Fruit fly (Drosophila melanogaster) whole organism, embryonic: ENCODE results near the gene vih.

Experiments used
- Abd-B ChIP-seq: fragments of 200-800 bp; sonication (Bioruptor generic); optimal IDR thresholded peaks from 2 replicates; lab custom pipeline; 2018; ENCODE audit warnings: missing biosample characterization, mild to moderate bottlenecking, missing genetic modification characterization, moderate library complexity
- Ada2b ChIP-seq: fragments of 200-800 bp; sonication (Bioruptor generic); IDR thresholded peaks from 2 replicates; pipeline ENCODE4 v1.3.6; 2022; ENCODE audit warnings: missing biosample characterization, missing genetic modification characterization
- Bgb ChIP-seq: fragments of 200-800 bp; sonication (Bioruptor generic); IDR thresholded peaks from 2 replicates; pipeline ENCODE4 v1.3.6; 2022; ENCODE audit warnings: missing biosample characterization, missing genetic modification characterization; ENCODE audit not compliant: partially characterized antibody
- BtbVII ChIP-seq: fragments of 200-800 bp; sonication (Bioruptor generic); optimal IDR thresholded peaks from 3 replicates; lab custom pipeline; 2017; ENCODE audit warnings: missing biosample characterization, mild to moderate bottlenecking, missing genetic modification characterization
- CG10147 ChIP-seq: fragments of 200-800 bp; sonication (Bioruptor generic); optimal IDR thresholded peaks from 2 replicates; lab custom pipeline; 2019; ENCODE audit warnings: missing biosample characterization, mild to moderate bottlenecking, missing genetic modification characterization, moderate library complexity
- CG12659 ChIP-seq: fragments of 200-800 bp; sonication (Bioruptor generic); optimal IDR thresholded peaks from 3 replicates; lab custom pipeline; 2017; ENCODE audit warnings: mild to moderate bottlenecking, missing biosample characterization, missing genetic modification reagents, missing genetic modification characterization
- CG12942 ChIP-seq: fragments of 200-800 bp; sonication (Bioruptor generic); optimal IDR thresholded peaks from 3 replicates; lab custom pipeline; 2016; ENCODE audit warnings: missing biosample characterization, missing genetic modification characterization
- CG14667 ChIP-seq: fragments of 200-800 bp; sonication (Bioruptor generic); IDR thresholded peaks from 2 replicates; pipeline ENCODE4 v1.3.6; 2022; ENCODE audit warnings: missing biosample characterization, missing genetic modification characterization
- CG1602 ChIP-seq: fragments of 200-800 bp; sonication (Bioruptor generic); optimal IDR thresholded peaks from 3 replicates; lab custom pipeline; 2016; ENCODE audit warnings: missing biosample characterization, missing genetic modification characterization
- CG1647 ChIP-seq: fragments of 200-800 bp; sonication (Bioruptor generic); optimal IDR thresholded peaks from 3 replicates; lab custom pipeline; 2016; ENCODE audit warnings: missing biosample characterization, missing genetic modification characterization
- CG16815 ChIP-seq: fragments of 200-800 bp; sonication (Bioruptor generic); optimal IDR thresholded peaks from 3 replicates; lab custom pipeline; 2017; ENCODE audit warnings: missing biosample characterization, mild to moderate bottlenecking, missing genetic modification characterization
- CG17568 ChIP-seq: fragments of 200-800 bp; sonication (Bioruptor generic); optimal IDR thresholded peaks from 2 replicates; lab custom pipeline; 2018; ENCODE audit warnings: missing biosample characterization, mild to moderate bottlenecking, missing genetic modification characterization, moderate library complexity
- CG2120 ChIP-seq: fragments of 200-800 bp; sonication (Bioruptor generic); optimal IDR thresholded peaks from 3 replicates; lab custom pipeline; 2016; ENCODE audit warnings: missing biosample characterization, missing genetic modification characterization
- CG2199 ChIP-seq: fragments of 200-800 bp; sonication (Bioruptor generic); IDR thresholded peaks from 3 replicates; pipeline ENCODE4 v1.3.6; 2022; ENCODE audit warnings: missing biosample characterization, missing genetic modification characterization
- CG30020 ChIP-seq: fragments of 200-800 bp; optimal IDR thresholded peaks from 2 replicates; lab custom pipeline; 2019; ENCODE audit warnings: missing biosample characterization, mild to moderate bottlenecking, missing genetic modification characterization, moderate library complexity
- CG31388 ChIP-seq: fragments of 200-800 bp; sonication (Bioruptor generic); optimal IDR thresholded peaks from 2 replicates; lab custom pipeline; 2016; ENCODE audit warnings: missing biosample characterization, missing genetic modification characterization
- CG32532 ChIP-seq: fragments of 200-800 bp; sonication (Bioruptor generic); IDR thresholded peaks from 2 replicates; pipeline ENCODE4 v1.3.6; 2022; ENCODE audit warnings: missing biosample characterization, missing genetic modification characterization
- CG3838 ChIP-seq: fragments of 200-800 bp; sonication (Bioruptor generic); optimal IDR thresholded peaks from 3 replicates; lab custom pipeline; 2016; ENCODE audit warnings: missing biosample characterization, missing genetic modification characterization
- CG4328 ChIP-seq: fragments of 200-800 bp; sonication (Bioruptor generic); optimal IDR thresholded peaks from 3 replicates; lab custom pipeline; 2017; ENCODE audit warnings: missing biosample characterization, missing genetic modification reagents, missing genetic modification characterization
- CG4730 ChIP-seq: fragments of 200-800 bp; sonication (Bioruptor generic); IDR thresholded peaks from 2 replicates; pipeline ENCODE4 v1.3.6; 2022; ENCODE audit warnings: missing biosample characterization, missing genetic modification characterization
- CG6175 ChIP-seq: fragments of 200-800 bp; sonication (Bioruptor generic); IDR thresholded peaks from 3 replicates; pipeline ENCODE4 v1.3.6; 2022; ENCODE audit warnings: missing biosample characterization, missing genetic modification characterization
- CG6765 ChIP-seq: fragments of 200-800 bp; sonication (Bioruptor generic); optimal IDR thresholded peaks from 3 replicates; lab custom pipeline; 2017; ENCODE audit warnings: missing biosample characterization, mild to moderate bottlenecking, missing genetic modification characterization
- CG7786 ChIP-seq: fragments of 200-800 bp; sonication (Bioruptor generic); optimal IDR thresholded peaks from 2 replicates; lab custom pipeline; 2016; ENCODE audit warnings: missing biosample characterization, missing genetic modification characterization
- CG8290 ChIP-seq, 3 experiments: fragments of 200-800 bp; sonication (Bioruptor generic); optimal IDR thresholded peaks; 2 replicates each; lab custom pipeline; 2016 to 2019; ENCODE audit warnings: missing biosample characterization in 3 of 3, missing genetic modification characterization in 3 of 3, mild to moderate bottlenecking in 2 of 3, moderate library complexity in 1 of 3
- CG9215 ChIP-seq: fragments of 200-800 bp; sonication (Bioruptor generic); IDR thresholded peaks from 2 replicates; pipeline ENCODE4 v1.3.6; 2022; ENCODE audit warnings: missing biosample characterization, missing genetic modification characterization
- CG9797 ChIP-seq: fragments of 200-800 bp; sonication (Bioruptor generic); optimal IDR thresholded peaks from 3 replicates; lab custom pipeline; 2018; ENCODE audit warnings: missing biosample characterization, mild to moderate bottlenecking, missing genetic modification characterization
- CoRest ChIP-seq: fragments of 200-800 bp; sonication (Bioruptor generic); optimal IDR thresholded peaks from 3 replicates; lab custom pipeline; 2018; ENCODE audit warnings: missing biosample characterization, mild to moderate bottlenecking, missing genetic modification characterization, moderate library complexity
- D19B ChIP-seq: fragments of 200-800 bp; sonication (Bioruptor generic); optimal IDR thresholded peaks from 2 replicates; lab custom pipeline; 2017; ENCODE audit warnings: missing biosample characterization, mild to moderate bottlenecking, missing genetic modification characterization
- Dll ChIP-seq: fragments of 200-800 bp; sonication (Bioruptor generic); IDR thresholded peaks from 4 replicates; pipeline ENCODE4 v1.3.6; 2022; ENCODE audit warnings: missing biosample characterization, missing genetic modification characterization; ENCODE audit not compliant: partially characterized antibody
- HmgD ChIP-seq: fragments of 200-800 bp; sonication (Bioruptor generic); optimal IDR thresholded peaks from 3 replicates; lab custom pipeline; 2016; ENCODE audit warnings: missing biosample characterization, missing genetic modification characterization
- MBD-R2 ChIP-seq: fragments of 200-800 bp; sonication (Bioruptor generic); IDR thresholded peaks from 2 replicates; pipeline ENCODE4 v1.3.6; 2022; ENCODE audit warnings: missing biosample characterization, missing genetic modification characterization
- NC2β ChIP-seq: fragments of 200-800 bp; sonication (Bioruptor generic); optimal IDR thresholded peaks from 2 replicates; lab custom pipeline; 2016; ENCODE audit warnings: missing biosample characterization, missing genetic modification characterization
- NK7.1 ChIP-seq: fragments of 200-800 bp; sonication (Bioruptor generic); optimal IDR thresholded peaks from 3 replicates; lab custom pipeline; 2016; ENCODE audit warnings: missing biosample characterization, missing genetic modification characterization
- Rfx ChIP-seq: fragments of 200-800 bp; sonication (Bioruptor generic); IDR thresholded peaks from 2 replicates; pipeline ENCODE4 v1.3.6; 2022; ENCODE audit warnings: missing biosample characterization, missing genetic modification characterization
- Sox100B ChIP-seq: fragments of 200-800 bp; sonication (Bioruptor generic); optimal IDR thresholded peaks from 3 replicates; lab custom pipeline; 2018; ENCODE audit warnings: missing biosample characterization, mild to moderate bottlenecking, missing genetic modification characterization
- ash1 ChIP-seq: fragments of 200-800 bp; sonication (Bioruptor generic); optimal IDR thresholded peaks from 2 replicates; lab custom pipeline; 2018; ENCODE audit warnings: missing biosample characterization, mild to moderate bottlenecking, missing genetic modification characterization
- ato ChIP-seq: fragments of 200-800 bp; sonication (Bioruptor generic); IDR thresholded peaks from 2 replicates; pipeline ENCODE4 v1.3.6; 2022; ENCODE audit warnings: missing biosample characterization, missing genetic modification characterization; ENCODE audit not compliant: partially characterized antibody
- chinmo ChIP-seq: fragments of 200-800 bp; sonication (Bioruptor generic); IDR thresholded peaks from 4 replicates; pipeline ENCODE4 v1.3.6; 2022; ENCODE audit warnings: missing biosample characterization, missing genetic modification characterization; ENCODE audit not compliant: partially characterized antibody
- dmrt11E ChIP-seq: fragments of 200-800 bp; sonication (Bioruptor generic); optimal IDR thresholded peaks from 3 replicates; lab custom pipeline; 2018; ENCODE audit warnings: missing biosample characterization, mild to moderate bottlenecking, missing genetic modification characterization, moderate library complexity
- dpn ChIP-seq, 2 experiments: fragments of 200-800 bp; sonication (Bioruptor generic); optimal IDR thresholded peaks; 3 replicates each; lab custom pipeline; 2016; ENCODE audit warnings: missing biosample characterization in 2 of 2, missing genetic modification characterization in 2 of 2
- eyg ChIP-seq: fragments of 200-800 bp; sonication (Bioruptor generic); optimal IDR thresholded peaks from 3 replicates; lab custom pipeline; 2016; ENCODE audit warnings: missing biosample characterization, missing genetic modification characterization
- gfzf ChIP-seq: fragments of 200-800 bp; sonication (Bioruptor generic); optimal IDR thresholded peaks from 2 replicates; lab custom pipeline; 2016; ENCODE audit warnings: missing biosample characterization, mild to moderate bottlenecking, missing genetic modification characterization, moderate library complexity
- grn ChIP-seq: fragments of 200-800 bp; sonication (Bioruptor generic); optimal IDR thresholded peaks from 3 replicates; lab custom pipeline; 2017; ENCODE audit warnings: missing biosample characterization, missing genetic modification characterization
- jigr1 ChIP-seq: fragments of 200-800 bp; sonication (Bioruptor generic); IDR thresholded peaks from 3 replicates; pipeline ENCODE4 v1.3.6; 2022; ENCODE audit warnings: missing biosample characterization, missing genetic modification characterization
- lmd ChIP-seq: fragments of 200-800 bp; sonication (Bioruptor generic); IDR thresholded peaks from 2 replicates; pipeline ENCODE4 v1.3.6; 2022; ENCODE audit warnings: missing biosample characterization, missing genetic modification characterization
- pan ChIP-seq, 4 experiments: fragments of >200 bp in 3 of 4; fragments of 200-800 bp in 1 of 4; sonication (Bioruptor generic) in 1 of 4; optimal IDR thresholded peaks in 3 of 4; IDR thresholded peaks in 1 of 4; 2 replicates each; pipeline versions ENCODE4 v1.3.6 to Lab custom; 2017 to 2022; ENCODE audit warnings: missing biosample characterization in 2 of 4, missing genetic modification characterization in 2 of 4, mixed read lengths in 1 of 4
- phol ChIP-seq: fragments of 200-800 bp; sonication (Bioruptor generic); optimal IDR thresholded peaks from 3 replicates; lab custom pipeline; 2018; ENCODE audit warnings: missing biosample characterization, mild to moderate bottlenecking, missing genetic modification characterization, moderate library complexity
- seq ChIP-seq: fragments of 200-800 bp; sonication (Bioruptor generic); IDR thresholded peaks from 2 replicates; pipeline ENCODE4 v1.3.6; 2022; ENCODE audit warnings: missing biosample characterization, missing genetic modification characterization
- ssp ChIP-seq: fragments of 200-800 bp; sonication (Bioruptor generic); IDR thresholded peaks from 2 replicates; pipeline ENCODE4 v1.3.6; 2022; ENCODE audit warnings: missing biosample characterization, missing genetic modification characterization
- tin ChIP-seq: fragments of 200-800 bp; sonication (Bioruptor generic); optimal IDR thresholded peaks from 3 replicates; lab custom pipeline; 2016; ENCODE audit warnings: missing biosample characterization, missing genetic modification characterization
- tio ChIP-seq: fragments of 200-800 bp; sonication (Bioruptor generic); optimal IDR thresholded peaks from 2 replicates; lab custom pipeline; 2017; ENCODE audit warnings: missing biosample characterization, missing genetic modification characterization, inconsistent platforms

Gene vih

DNA sequence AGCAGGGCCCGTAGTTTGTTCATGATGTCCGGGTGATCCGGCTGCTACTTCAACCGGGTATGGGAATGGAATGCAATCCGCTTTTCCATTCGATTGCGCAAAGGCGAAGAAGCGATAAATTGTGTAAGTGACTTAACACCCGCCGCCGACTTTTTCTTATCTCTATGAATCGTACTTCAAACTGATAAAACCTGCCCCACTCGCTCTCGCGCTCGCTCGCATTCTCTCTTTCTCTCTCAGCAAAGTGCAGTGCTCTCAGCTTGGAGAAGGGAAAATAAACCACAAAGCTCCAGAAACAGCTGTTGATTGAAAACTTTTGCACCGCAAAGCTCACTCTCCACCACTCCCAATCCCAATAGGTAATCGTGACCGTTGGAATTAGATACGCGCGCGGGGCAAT lies 14.1 kb upstream of the vih start (continued):
- TF ChIP-seq Sox100B (GFP tag; lab: Kevin White, UChicago) (no peak), tio (GFP tag; lab: Kevin White, UChicago) (no peak), pan (optimal IDR thresholded peaks at IDR 0.05; lab: Kevin White, UChicago) (no peak), pan (GFP tag; optimal IDR thresholded peaks at IDR 0.05 in 1 of 2, IDR thresholded peaks at IDR 0.05 in 1 of 2) (no peak), HmgD (GFP tag; lab: Kevin White, UChicago) (no peak), CG16815 (GFP tag; lab: Kevin White, UChicago) (no peak), grn (peak; percentile 78), CG2120 (GFP tag; lab: Kevin White, UChicago) (no peak), CG4730 (GFP tag; lab: Robert Waterston, UW) (no peak), CG3838 (GFP tag; lab: Kevin White, UChicago) (no peak), NK7.1 (GFP tag; lab: Kevin White, UChicago) (no peak), CG9797 (GFP tag; lab: Kevin White, UChicago) (no peak), ash1 (GFP tag; lab: Kevin White, UChicago) (no peak), CG6765 (GFP tag; lab: Kevin White, UChicago) (peak; percentile 21), CG1647 (GFP tag; lab: Kevin White, UChicago) (no peak), Abd-B (GFP tag; lab: Kevin White, UChicago) (no peak), Dll (0 out of 4 replicates have a peak, but pooled peaks have one; percentile 31), CG32532 (GFP tag; lab: Robert Waterston, UW) (no peak), tin (GFP tag; lab: Kevin White, UChicago) (no peak), CG12659 (no peak), CG30020 (no peak), CG1602 (GFP tag; lab: Kevin White, UChicago) (no peak), Rfx (no peak; the same call in 1 of the 2 replicates), NC2β (GFP tag; lab: Kevin White, UChicago) (no peak), CG31388 (GFP tag; lab: Kevin White, UChicago) (no peak), CG2199 (no peak), chinmo (peak; percentile 79; the same call in 3 of the 4 replicates), CG10147 (no peak), phol (tag; lab: Kevin White, UChicago) (no peak), Ada2b (no peak), CG4328 (GFP tag; lab: Kevin White, UChicago) (no peak), lmd (GFP tag; lab: Robert Waterston, UW) (no peak), CG8290 (GFP tag; optimal IDR thresholded peaks at IDR 0.05; lab: Kevin White, UChicago) (no peak), CG8290 (tag; optimal IDR thresholded peaks at IDR 0.05; lab: Kevin White, UChicago) (no peak), CG6175 (0 out of 3 replicates have a peak, but pooled peaks have one; percentile 17), dmrt11E (tag; lab: Kevin White, UChicago) (no peak), D19B (no peak), jigr1 (GFP tag; lab: Robert Waterston, UW) (no peak), CoRest (tag; lab: Kevin White, UChicago) (no peak), CG14667 (no peak), CG9215 (GFP tag; lab: Robert Waterston, UW) (no peak), CG7786 (no peak), CG17568 (GFP tag; lab: Kevin White, UChicago) (no peak), dpn (GFP tag; optimal IDR thresholded peaks at IDR 0.05; lab: Kevin White, UChicago) (no peak), seq (GFP tag; lab: Robert Waterston, UW) (no peak), gfzf (GFP tag; lab: Kevin White, UChicago) (no peak), ssp (no peak), ato (GFP tag; lab: Robert Waterston, UW) (0 out of 2 replicates have a peak, but pooled peaks have one; percentile 15), MBD-R2 (GFP tag; lab: Robert Waterston, UW) (no peak), BtbVII (GFP tag; lab: Kevin White, UChicago) (no peak), Bgb (no peak), eyg (GFP tag; lab: Kevin White, UChicago) (no peak), CG12942 (no peak)
